Fruit fly (Drosophila melanogaster) whole organism, wandering third instar larva: ENCODE results near the gene CG3407.

ENCODE experiments used
- Abd-B ChIP-seq: fragments of >200 bp; optimal IDR thresholded peaks from 2 replicates; lab custom pipeline; 2017; ENCODE audit warnings: missing biosample characterization, missing genetic modification characterization
- GATAd ChIP-seq: sonication (Bioruptor generic); optimal IDR thresholded peaks from 2 replicates; lab custom pipeline; 2016; ENCODE audit warnings: missing biosample characterization, missing genetic modification characterization
- dsf ChIP-seq: sonication (Bioruptor generic); optimal IDR thresholded peaks from 2 replicates; lab custom pipeline; 2016; ENCODE audit warnings: missing biosample characterization, missing genetic modification characterization, borderline replicate concordance
- usp ChIP-seq: fragments of >200 bp; optimal IDR thresholded peaks from 2 replicates; lab custom pipeline; 2017; ENCODE audit warnings: missing biosample characterization, missing genetic modification characterization

DNA sequence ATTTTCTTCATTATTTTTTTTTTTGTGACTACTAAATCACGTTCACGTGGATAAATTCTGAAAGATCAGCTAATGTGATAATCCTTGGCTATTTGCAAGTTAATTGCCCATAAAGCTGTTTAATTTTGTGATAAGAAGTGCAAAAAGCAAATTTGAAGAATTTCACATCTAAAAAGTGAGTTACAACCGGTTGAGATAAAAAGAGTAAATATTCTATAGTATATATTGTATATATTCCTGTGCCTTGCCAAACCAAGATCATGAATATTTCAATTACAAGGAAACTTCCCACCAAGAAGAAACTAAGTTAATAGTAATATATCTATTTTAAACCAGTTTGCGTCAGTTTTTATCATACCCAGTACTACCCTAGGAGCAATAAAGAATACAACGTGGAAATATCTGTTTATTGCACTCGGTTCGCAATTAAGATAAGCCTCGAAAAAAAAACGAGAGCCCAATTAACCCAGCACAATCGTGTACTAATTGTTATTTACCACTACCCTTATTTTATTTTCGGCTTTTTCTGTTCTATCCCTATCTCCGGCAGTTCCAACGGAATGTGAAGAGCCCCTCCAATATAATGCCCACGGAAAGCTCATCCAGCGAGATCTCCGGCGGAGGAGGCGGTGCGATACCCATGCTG is 33.9 kb downstream of the CG3407 start:
- TF ChIP-seq usp (GFP tag; lab: Kevin White, UChicago) (no peak), GATAd (GFP tag; lab: Kevin White, UChicago) (no peak), Abd-B (GFP tag; lab: Kevin White, UChicago) (no peak), dsf (GFP tag; lab: Kevin White, UChicago) (no peak)
